Fruit fly (Drosophila melanogaster) whole organism, embryonic: Measurements from ENCODE around the gene CG43095.
A peak's percentile ranks its signal among the peaks of the same experiment; 100 is the strongest.

Source experiments
- CG1024 ChIP-seq: fragments of 200-800 bp; sonication (Bioruptor generic); IDR thresholded peaks from 2 replicates; pipeline ENCODE4 v1.3.6; 2022; ENCODE audit warnings: missing biosample characterization, missing genetic modification characterization
- CG10654 ChIP-seq: fragments of 200-800 bp; sonication (Bioruptor generic); optimal IDR thresholded peaks from 2 replicates; lab custom pipeline; 2016; ENCODE audit warnings: missing biosample characterization, missing genetic modification characterization
- CG11093 ChIP-seq: fragments of 200-800 bp; sonication (Bioruptor generic); IDR thresholded peaks from 3 replicates; pipeline ENCODE4 v1.3.6; 2022; ENCODE audit warnings: missing biosample characterization, missing genetic modification characterization
- CG11560 ChIP-seq: fragments of 200-800 bp; sonication (Bioruptor generic); IDR thresholded peaks from 3 replicates; pipeline ENCODE4 v1.3.6; 2022; ENCODE audit warnings: missing biosample characterization, missing genetic modification characterization
- CG12155 ChIP-seq: fragments of 200-800 bp; sonication (Bioruptor generic); optimal IDR thresholded peaks from 3 replicates; lab custom pipeline; 2016; ENCODE audit warnings: missing biosample characterization, missing genetic modification characterization
- CG13296 ChIP-seq: fragments of 200-800 bp; sonication (Bioruptor generic); optimal IDR thresholded peaks from 3 replicates; lab custom pipeline; 2018; ENCODE audit warnings: missing biosample characterization, mild to moderate bottlenecking, missing genetic modification characterization
- CG13424 ChIP-seq: fragments of 200-800 bp; sonication (Bioruptor generic); optimal IDR thresholded peaks from 2 replicates; lab custom pipeline; 2019; ENCODE audit warnings: missing biosample characterization, mild to moderate bottlenecking, missing genetic modification characterization, moderate library complexity
- CG14014 ChIP-seq: fragments of 200-800 bp; sonication (Bioruptor generic); IDR thresholded peaks from 2 replicates; pipeline ENCODE4 v1.3.6; 2022; ENCODE audit warnings: missing biosample characterization, missing genetic modification characterization
- CG17361 ChIP-seq: fragments of 200-800 bp; sonication (Bioruptor generic); IDR thresholded peaks from 3 replicates; pipeline ENCODE4 v1.3.6; 2022; ENCODE audit warnings: missing biosample characterization, missing genetic modification characterization
- CG18262 ChIP-seq: fragments of 200-800 bp; optimal IDR thresholded peaks from 3 replicates; lab custom pipeline; 2019; ENCODE audit warnings: missing biosample characterization, mild to moderate bottlenecking, missing genetic modification characterization, moderate library complexity
- CG3163 ChIP-seq: fragments of 200-800 bp; sonication (Bioruptor generic); optimal IDR thresholded peaks from 3 replicates; lab custom pipeline; 2016; ENCODE audit warnings: missing biosample characterization, missing genetic modification characterization
- CG32772 ChIP-seq: fragments of 200-800 bp; sonication (Bioruptor generic); IDR thresholded peaks from 2 replicates; pipeline ENCODE4 v1.3.6; 2022; ENCODE audit warnings: missing biosample characterization, missing genetic modification characterization
- CG33557 ChIP-seq: fragments of 200-800 bp; sonication (Bioruptor generic); optimal IDR thresholded peaks from 2 replicates; lab custom pipeline; 2019; ENCODE audit warnings: missing biosample characterization, mild to moderate bottlenecking, missing genetic modification characterization, moderate library complexity
- CG3407 ChIP-seq: fragments of 200-800 bp; sonication (Bioruptor generic); optimal IDR thresholded peaks from 2 replicates; lab custom pipeline; 2018; ENCODE audit warnings: missing biosample characterization, mild to moderate bottlenecking, missing genetic modification characterization
- CG3838 ChIP-seq: fragments of 200-800 bp; sonication (Bioruptor generic); optimal IDR thresholded peaks from 3 replicates; lab custom pipeline; 2016; ENCODE audit warnings: missing biosample characterization, missing genetic modification characterization
- CG4854 ChIP-seq: fragments of 200-800 bp; sonication (Bioruptor generic); optimal IDR thresholded peaks from 2 replicates; lab custom pipeline; 2016; ENCODE audit warnings: missing biosample characterization, missing genetic modification characterization, inconsistent platforms
- CG6683 ChIP-seq: fragments of 200-800 bp; sonication (Bioruptor generic); optimal IDR thresholded peaks from 2 replicates; lab custom pipeline; 2017; ENCODE audit warnings: missing biosample characterization, mild to moderate bottlenecking, missing genetic modification characterization, missing genetic modification reagents
- CG7556 ChIP-seq: fragments of 200-800 bp; sonication (Bioruptor generic); optimal IDR thresholded peaks from 2 replicates; lab custom pipeline; 2017; ENCODE audit warnings: missing biosample characterization, mild to moderate bottlenecking, missing genetic modification characterization
- CG8290 ChIP-seq, 3 experiments: fragments of 200-800 bp; sonication (Bioruptor generic); optimal IDR thresholded peaks; 2 replicates each; lab custom pipeline; 2016 to 2019; ENCODE audit warnings: missing biosample characterization in 3 of 3, missing genetic modification characterization in 3 of 3, mild to moderate bottlenecking in 2 of 3, moderate library complexity in 1 of 3
- CG8944 ChIP-seq: fragments of 200-800 bp; sonication (Bioruptor generic); optimal IDR thresholded peaks from 3 replicates; lab custom pipeline; 2016; ENCODE audit warnings: missing biosample characterization, missing genetic modification characterization
- CG9817 ChIP-seq: fragments of 200-800 bp; sonication (Bioruptor generic); optimal IDR thresholded peaks from 2 replicates; lab custom pipeline; 2018; ENCODE audit warnings: missing biosample characterization, mild to moderate bottlenecking, missing genetic modification characterization, moderate library complexity
- Dip2 ChIP-seq: fragments of 200-800 bp; sonication (Bioruptor generic); IDR thresholded peaks from 2 replicates; pipeline ENCODE4 v1.3.6; 2022; ENCODE audit warnings: missing biosample characterization, missing genetic modification characterization
- ERR ChIP-seq: fragments of 200-800 bp; sonication (Bioruptor generic); optimal IDR thresholded peaks from 2 replicates; lab custom pipeline; 2016; ENCODE audit warnings: missing biosample characterization, missing genetic modification characterization
- Fer1 ChIP-seq: fragments of 200-800 bp; sonication (Bioruptor generic); optimal IDR thresholded peaks from 2 replicates; lab custom pipeline; 2017; ENCODE audit warnings: missing biosample characterization, mild to moderate bottlenecking, missing genetic modification characterization
- Fer2 ChIP-seq: fragments of 200-800 bp; sonication (Bioruptor generic); optimal IDR thresholded peaks from 2 replicates; lab custom pipeline; 2018; ENCODE audit warnings: missing biosample characterization, mild to moderate bottlenecking, missing genetic modification characterization, moderate library complexity
- HmgD ChIP-seq: fragments of 200-800 bp; sonication (Bioruptor generic); optimal IDR thresholded peaks from 3 replicates; lab custom pipeline; 2016; ENCODE audit warnings: missing biosample characterization, missing genetic modification characterization
- Hmr ChIP-seq: fragments of 200-800 bp; sonication (Bioruptor generic); optimal IDR thresholded peaks from 3 replicates; lab custom pipeline; 2017; ENCODE audit warnings: mild to moderate bottlenecking, missing biosample characterization, missing genetic modification reagents, missing genetic modification characterization
- Myb ChIP-seq: fragments of 200-800 bp; sonication (Bioruptor generic); optimal IDR thresholded peaks from 2 replicates; lab custom pipeline; 2016; ENCODE audit warnings: missing biosample characterization, missing genetic modification characterization
- Nf-YC ChIP-seq: fragments of 200-800 bp; optimal IDR thresholded peaks from 3 replicates; lab custom pipeline; 2019; ENCODE audit warnings: missing biosample characterization, mild to moderate bottlenecking, missing genetic modification characterization, moderate library complexity
- Opbp ChIP-seq: fragments of 200-800 bp; sonication (Bioruptor generic); IDR thresholded peaks from 3 replicates; pipeline ENCODE4 v1.3.6; 2022; ENCODE audit warnings: missing biosample characterization, missing genetic modification characterization; ENCODE audit not compliant: partially characterized antibody
- Scr ChIP-seq: fragments of 200-800 bp; sonication (Bioruptor generic); IDR thresholded peaks from 2 replicates; pipeline ENCODE4 v1.3.6; 2022; ENCODE audit warnings: missing biosample characterization, missing genetic modification characterization; ENCODE audit not compliant: partially characterized antibody
- Spps ChIP-seq: fragments of 200-800 bp; sonication (Bioruptor generic); optimal IDR thresholded peaks from 2 replicates; lab custom pipeline; 2018; ENCODE audit warnings: missing biosample characterization, mild to moderate bottlenecking, missing genetic modification characterization
- Ssrp ChIP-seq: fragments of 200-800 bp; sonication (Bioruptor generic); optimal IDR thresholded peaks from 2 replicates; lab custom pipeline; 2018; ENCODE audit warnings: missing biosample characterization, mild to moderate bottlenecking, missing genetic modification characterization, moderate library complexity
- TFAM ChIP-seq: fragments of 200-800 bp; sonication (Bioruptor generic); optimal IDR thresholded peaks from 2 replicates; lab custom pipeline; 2017; ENCODE audit warnings: missing biosample characterization, missing genetic modification characterization, inconsistent platforms
- Xrp1 ChIP-seq: fragments of 200-800 bp; sonication (Bioruptor generic); IDR thresholded peaks from 2 replicates; pipeline ENCODE4 v1.3.6; 2022; ENCODE audit warnings: missing biosample characterization, missing genetic modification characterization
- ac ChIP-seq: fragments of 200-800 bp; sonication (Bioruptor generic); optimal IDR thresholded peaks from 3 replicates; lab custom pipeline; 2017; ENCODE audit warnings: missing biosample characterization, mild to moderate bottlenecking, missing genetic modification characterization
- bsh ChIP-seq, 2 experiments: fragments of 200-800 bp; sonication (Bioruptor generic); optimal IDR thresholded peaks; 2 replicates each; lab custom pipeline; 2017 to 2018; ENCODE audit warnings: mild to moderate bottlenecking in 2 of 2, missing biosample characterization in 2 of 2, missing genetic modification characterization in 2 of 2, moderate library complexity in 1 of 2
- cato ChIP-seq: fragments of 200-800 bp; sonication (Bioruptor generic); optimal IDR thresholded peaks from 2 replicates; lab custom pipeline; 2016; ENCODE audit warnings: missing biosample characterization, missing genetic modification characterization, borderline replicate concordance
- croc ChIP-seq: fragments of 200-800 bp; sonication (Bioruptor generic); conservative IDR thresholded peaks from 3 replicates; pipeline ENCODE4 v1.3.6; 2022; ENCODE audit warnings: missing biosample characterization, missing genetic modification characterization
- dm ChIP-seq: fragments of 200-800 bp; sonication (Bioruptor generic); optimal IDR thresholded peaks from 3 replicates; lab custom pipeline; 2016; ENCODE audit warnings: missing biosample characterization, missing genetic modification characterization
- dysf ChIP-seq: fragments of 200-800 bp; sonication (Bioruptor generic); IDR thresholded peaks from 3 replicates; pipeline ENCODE4 v1.3.6; 2022; ENCODE audit warnings: missing biosample characterization, missing genetic modification characterization
- h ChIP-seq: fragments of >200 bp; optimal IDR thresholded peaks from 2 replicates; lab custom pipeline; 2017
- lab ChIP-seq: fragments of 200-800 bp; sonication (Bioruptor generic); optimal IDR thresholded peaks from 3 replicates; lab custom pipeline; 2017; ENCODE audit warnings: missing biosample characterization, missing genetic modification characterization, mild to moderate bottlenecking, moderate library complexity, missing genetic modification reagents
- lola ChIP-seq, 3 experiments: fragments of >200 bp in 2 of 3; fragments of 200-800 bp in 1 of 3; sonication (Bioruptor generic) in 1 of 3; optimal IDR thresholded peaks; 2 replicates each; lab custom pipeline; 2017 to 2019; ENCODE audit warnings: missing biosample characterization in 3 of 3, missing genetic modification characterization in 3 of 3, mild to moderate bottlenecking in 1 of 3, moderate library complexity in 1 of 3
- lov ChIP-seq, 2 experiments: fragments of 200-800 bp in 1 of 2; fragments of >200 bp in 1 of 2; sonication (Bioruptor generic) in 1 of 2; IDR thresholded peaks in 1 of 2; optimal IDR thresholded peaks in 1 of 2; 2 replicates in 1 of 2; 3 replicates in 1 of 2; pipeline versions ENCODE4 v1.3.6 to Lab custom; 2017 to 2022; ENCODE audit warnings: missing biosample characterization in 1 of 2, missing genetic modification characterization in 1 of 2
- pum ChIP-seq: fragments of 200-800 bp; sonication (Bioruptor generic); optimal IDR thresholded peaks from 2 replicates; lab custom pipeline; 2016; ENCODE audit warnings: missing biosample characterization, missing genetic modification characterization
- sob ChIP-seq: fragments of 200-800 bp; sonication (Bioruptor generic); IDR thresholded peaks from 2 replicates; pipeline ENCODE4 v1.3.6; 2022; ENCODE audit warnings: missing biosample characterization, missing genetic modification characterization
- stwl ChIP-seq: fragments of 200-800 bp; sonication (Bioruptor generic); optimal IDR thresholded peaks from 3 replicates; lab custom pipeline; 2018; ENCODE audit warnings: missing biosample characterization, mild to moderate bottlenecking, missing genetic modification characterization, moderate library complexity
- trem ChIP-seq: fragments of 200-800 bp; optimal IDR thresholded peaks from 3 replicates; lab custom pipeline; 2019; ENCODE audit warnings: missing biosample characterization, mild to moderate bottlenecking, missing genetic modification characterization, moderate library complexity
- vnd ChIP-seq: fragments of 200-800 bp; sonication (Bioruptor generic); IDR thresholded peaks from 3 replicates; pipeline ENCODE4 v1.3.6; 2022; ENCODE audit warnings: missing biosample characterization, missing genetic modification characterization; ENCODE audit not compliant: partially characterized antibody
- yki ChIP-seq: fragments of >200 bp; optimal IDR thresholded peaks from 3 replicates; lab custom pipeline; 2018

CG43095 gene

dm6 chr3R:22781412-22781811 lies 9.8 kb upstream of the CG43095 start (continued):
- TF ChIP-seq CG3838 (no peak), CG6683 (no peak), CG13424 (tag; lab: Kevin White, UChicago) (peak; percentile 2), Nf-YC (tag; lab: Kevin White, UChicago) (peak; percentile 18), CG32772 (GFP tag; lab: Robert Waterston, UW) (no peak), lab (GFP tag; lab: Kevin White, UChicago) (no peak), vnd (GFP tag; lab: Robert Waterston, UW) (no peak), CG4854 (GFP tag; lab: Kevin White, UChicago) (no peak), pum (GFP tag; lab: Kevin White, UChicago) (no peak), CG14014 (GFP tag; lab: Robert Waterston, UW) (peak; percentile 53; the same call in 1 of the 2 replicates), CG33557 (GFP tag; lab: Kevin White, UChicago) (no peak), Hmr (GFP tag; lab: Kevin White, UChicago) (peak; percentile 20), Fer2 (tag; lab: Kevin White, UChicago) (no peak), yki (lab: Kevin White, UChicago) (no peak), dm (GFP tag; lab: Kevin White, UChicago) (no peak), Opbp (GFP tag; lab: Robert Waterston, UW) (no peak), cato (no peak), ac (GFP tag; lab: Kevin White, UChicago) (no peak), CG7556 (GFP tag; lab: Kevin White, UChicago) (no peak), CG13296 (GFP tag; lab: Kevin White, UChicago) (no peak), CG18262 (tag; lab: Kevin White, UChicago) (peak; percentile 2), Xrp1 (GFP tag; lab: Robert Waterston, UW) (peak; percentile 32), CG3407 (GFP tag; lab: Kevin White, UChicago) (no peak), Spps (tag; lab: Kevin White, UChicago) (no peak), TFAM (no peak), trem (tag; lab: Kevin White, UChicago) (no peak), HmgD (GFP tag; lab: Kevin White, UChicago) (no peak), ERR (GFP tag; lab: Kevin White, UChicago) (no peak), Ssrp (tag; lab: Kevin White, UChicago) (no peak), Fer1 (GFP tag; lab: Kevin White, UChicago) (no peak), CG3163 (no peak), bsh (GFP tag; optimal IDR thresholded peaks at IDR 0.05; lab: Kevin White, UChicago) (peak in 1 of 2 experiments; percentile 14), sob (peak; percentile 67; the same call in 1 of the 2 replicates), Dip2 (GFP tag; lab: Robert Waterston, UW) (no peak), CG11560 (tag; lab: Robert Waterston, UW) (no peak), CG9817 (no peak), CG8944 (GFP tag; lab: Kevin White, UChicago) (no peak), croc (GFP tag; lab: Robert Waterston, UW) (no peak), CG12155 (GFP tag; lab: Kevin White, UChicago) (no peak), CG10654 (GFP tag; lab: Kevin White, UChicago) (no peak), lola (GFP tag; optimal IDR thresholded peaks at IDR 0.05; lab: Kevin White, UChicago) (no peak), stwl (tag; lab: Kevin White, UChicago) (no peak), lov (optimal IDR thresholded peaks at IDR 0.05; lab: Kevin White, UChicago) (no peak), lov (GFP tag; IDR thresholded peaks at IDR 0.05; lab: Robert Waterston, UW) (peak; percentile 54; the same call in 1 of the 3 replicates), h (lab: Kevin White, UChicago) (no peak), dysf (GFP tag; lab: Robert Waterston, UW) (0 out of 3 replicates have a peak, but pooled peaks have one; percentile 19), Myb (no peak), Scr (no peak), CG8290 (GFP tag; optimal IDR thresholded peaks at IDR 0.05; lab: Kevin White, UChicago) (no peak), CG8290 (tag; optimal IDR thresholded peaks at IDR 0.05; lab: Kevin White, UChicago) (no peak), CG17361 (GFP tag; lab: Robert Waterston, UW) (no peak), CG11093 (GFP tag; lab: Robert Waterston, UW) (no peak), CG1024 (GFP tag; lab: Robert Waterston, UW) (no peak)
